Worm (Caenorhabditis elegans): ENCODE data around the gene gmap-3.

ce11 chrX:12916418-12916817, 24.3 kb downstream of the gmap-3 start:
- no peak for TF ChIP-seq aly-2 (tag; optimal IDR thresholded peaks at IDR 0.05)
- TF ChIP-seq nhr-23 (tag; optimal IDR thresholded peaks at IDR 0.05): no peak
- no peak for TF ChIP-seq ceh-82 (tag; optimal IDR thresholded peaks at IDR 0.05)
- TF ChIP-seq R02D3.7 (tag; optimal IDR thresholded peaks at IDR 0.05): no peak
- no peak for TF ChIP-seq elt-3 (tag; optimal IDR thresholded peaks at IDR 0.05)
- no peak for TF ChIP-seq lin-13 (GFP tag; optimal IDR thresholded peaks at IDR 0.05)
- no peak for TF ChIP-seq egl-27 (tag; optimal IDR thresholded peaks at IDR 0.05)
- TF ChIP-seq lsy-2 (tag; optimal IDR thresholded peaks at IDR 0.05): no peak
- TF ChIP-seq nhr-77 (tag; optimal IDR thresholded peaks at IDR 0.05): no peak
- no peak for TF ChIP-seq dmd-4 (tag; optimal IDR thresholded peaks at IDR 0.05)

Data from whole organism, L2 larva.